Worm (Caenorhabditis elegans): ENCODE data around the gene irld-66.

Gene irld-66

ce11 chrII:2940747-2941146 is at the start of gene irld-66:
Gene irld-66, minus strand, starts transcription at chrII:2940847.
- no peak for TF ChIP-seq ham-2 (GFP tag; optimal IDR thresholded peaks at IDR 0.05)
- no peak for TF ChIP-seq M03D4.4 (tag; optimal IDR thresholded peaks at IDR 0.05)
- TF ChIP-seq lin-13 (tag; optimal IDR thresholded peaks at IDR 0.05), result no peak
- TF ChIP-seq tbx-8 (GFP tag; optimal IDR thresholded peaks at IDR 0.05), result no peak
- TF ChIP-seq cnd-1 (tag; optimal IDR thresholded peaks at IDR 0.05), result no peak
- no peak for TF ChIP-seq blmp-1 (tag; optimal IDR thresholded peaks at IDR 0.05)
- no peak for TF ChIP-seq mab-5 (tag; optimal IDR thresholded peaks at IDR 0.05)
- no peak for TF ChIP-seq drap-1 (GFP tag; optimal IDR thresholded peaks at IDR 0.05)
- TF ChIP-seq ceh-83 (GFP tag; optimal IDR thresholded peaks at IDR 0.05), result no peak
- TF ChIP-seq ces-1 (GFP tag; optimal IDR thresholded peaks at IDR 0.05), result no peak
- no peak for TF ChIP-seq zip-8 (tag; optimal IDR thresholded peaks at IDR 0.05)
- TF ChIP-seq snpc-4 (tag; optimal IDR thresholded peaks at IDR 0.05), result no peak
- TF ChIP-seq nhr-76 (tag; optimal IDR thresholded peaks at IDR 0.05), result no peak
- TF ChIP-seq nhr-2 (tag; optimal IDR thresholded peaks at IDR 0.05), result no peak
- TF ChIP-seq nhr-28 (tag; optimal IDR thresholded peaks at IDR 0.05), result no peak
- no peak for TF ChIP-seq pha-4 (tag; optimal IDR thresholded peaks at IDR 0.05)
- no peak for TF ChIP-seq mls-2 (tag; optimal IDR thresholded peaks at IDR 0.05)
- TF ChIP-seq sem-2 (GFP tag; optimal IDR thresholded peaks at IDR 0.05), result no peak
- TF ChIP-seq unc-120 (tag; optimal IDR thresholded peaks at IDR 0.05; ENCODE audit: poor library complexity, severe bottlenecking), result no peak

- TF ChIP-seq unc-120 (tag; optimal IDR thresholded peaks at IDR 0.05; ENCODE audit: poor library complexity, severe bottlenecking) (no peak), ham-2 (GFP tag; optimal IDR thresholded peaks at IDR 0.05) (peak; percentile 52)
These were observed 49.4 kb upstream of the irld-66 start for ce11 chrII:2990089-2990488.

ce11 chrII:2987854-2988350 is 47.3 kb upstream of the irld-66 start, which contains the start of gene lido-7:
Gene lido-7, plus strand, starts transcription at chrII:2988300.
- TF ChIP-seq hlh-1 (tag; optimal IDR thresholded peaks at IDR 0.05) (peak; percentile 8), bed-3 (GFP tag; optimal IDR thresholded peaks at IDR 0.05) (no peak), M03D4.4 (tag; optimal IDR thresholded peaks at IDR 0.05) (peak; percentile 3), nhr-2 (tag; optimal IDR thresholded peaks at IDR 0.05) (peak; percentile 30), lsy-2 (tag; optimal IDR thresholded peaks at IDR 0.05) (peak; percentile 25), lin-32 (GFP tag; optimal IDR thresholded peaks at IDR 0.05) (peak; percentile 21), snpc-4 (tag; optimal IDR thresholded peaks at IDR 0.05) (no peak), pha-4 (tag; optimal IDR thresholded peaks at IDR 0.05) (peak; percentile 12), sptf-1 (tag; optimal IDR thresholded peaks at IDR 0.05) (peak; percentile 40), nhr-76 (tag; optimal IDR thresholded peaks at IDR 0.05) (no peak), unc-120 (tag; optimal IDR thresholded peaks at IDR 0.05; ENCODE audit: poor library complexity, severe bottlenecking) (peak; percentile 37), lin-13 (tag; optimal IDR thresholded peaks at IDR 0.05) (peak; percentile 5)

- TF ChIP-seq nhr-76 (tag; optimal IDR thresholded peaks at IDR 0.05) (no peak), tbx-8 (GFP tag; optimal IDR thresholded peaks at IDR 0.05) (no peak), unc-120 (tag; optimal IDR thresholded peaks at IDR 0.05; ENCODE audit: poor library complexity, severe bottlenecking) (no peak), sem-2 (GFP tag; optimal IDR thresholded peaks at IDR 0.05) (no peak), ceh-39 (tag; optimal IDR thresholded peaks at IDR 0.05) (no peak), ham-2 (GFP tag; optimal IDR thresholded peaks at IDR 0.05) (no peak), ztf-11 (tag; optimal IDR thresholded peaks at IDR 0.05) (no peak), bed-3 (GFP tag; optimal IDR thresholded peaks at IDR 0.05) (no peak), hlh-1 (tag; optimal IDR thresholded peaks at IDR 0.05) (no peak), drap-1 (GFP tag; optimal IDR thresholded peaks at IDR 0.05) (no peak), mep-1 (tag; optimal IDR thresholded peaks at IDR 0.05) (no peak), nhr-2 (tag; optimal IDR thresholded peaks at IDR 0.05) (no peak), unc-62 (GFP tag; optimal IDR thresholded peaks at IDR 0.05) (no peak), nhr-12 (tag; optimal IDR thresholded peaks at IDR 0.05) (no peak)
These were observed 46.5 kb upstream of the irld-66 start for ce11 chrII:2987122-2987556.

ce11 chrII:2985935-2986498 is 45.4 kb upstream of the irld-66 start:
- no peak for TF ChIP-seq bed-3 (GFP tag; optimal IDR thresholded peaks at IDR 0.05)
- no peak for TF ChIP-seq snpc-4 (tag; optimal IDR thresholded peaks at IDR 0.05)
- TF ChIP-seq ceh-39 (tag; optimal IDR thresholded peaks at IDR 0.05), result no peak
- no peak for TF ChIP-seq ceh-43 (GFP tag; optimal IDR thresholded peaks at IDR 0.05)
- no peak for TF ChIP-seq cnd-1 (tag; optimal IDR thresholded peaks at IDR 0.05)
- no peak for TF ChIP-seq elt-1 (tag; optimal IDR thresholded peaks at IDR 0.05; ENCODE audit: borderline replicate concordance, insufficient read depth)
- no peak for TF ChIP-seq nhr-2 (tag; optimal IDR thresholded peaks at IDR 0.05)
